Fruit fly (Drosophila melanogaster): ENCODE results near the gene vvl.

vvl gene

dm6 chr3L:6764535-6765187 is 25.3 kb upstream of the vvl start:
- TF ChIP-seq Gug (GFP tag; IDR thresholded peaks at IDR 0.05): no peak
- no peak for TF ChIP-seq achi (GFP tag; optimal IDR thresholded peaks at IDR 0.05)
- TF ChIP-seq CG11762 (GFP tag; optimal IDR thresholded peaks at IDR 0.05; ENCODE audit: insufficient read depth): no peak
- TF ChIP-seq esn (GFP tag; optimal IDR thresholded peaks at IDR 0.05): no peak
- TF ChIP-seq cyc (GFP tag; optimal IDR thresholded peaks at IDR 0.05): no peak
- no peak for TF ChIP-seq CG3032 (tag; optimal IDR thresholded peaks at IDR 0.05)
- TF ChIP-seq CG1621 (tag; optimal IDR thresholded peaks at IDR 0.05): no peak

dm6 chr3L:6767153-6767552 is 22.8 kb upstream of the vvl start:
- TF ChIP-seq Hr38 (GFP tag; optimal IDR thresholded peaks at IDR 0.05): no peak
- TF ChIP-seq Eip93F (GFP tag; optimal IDR thresholded peaks at IDR 0.05): no peak
- no peak for TF ChIP-seq CG11902 (GFP tag; optimal IDR thresholded peaks at IDR 0.05)
- TF ChIP-seq CG10669 (GFP tag; optimal IDR thresholded peaks at IDR 0.05): no peak
- TF ChIP-seq Ets21C (GFP tag; optimal IDR thresholded peaks at IDR 0.05): no peak
- no peak for TF ChIP-seq Sox15 (GFP tag; optimal IDR thresholded peaks at IDR 0.05)

- peak; percentile 68 for TF ChIP-seq lz (GFP tag; optimal IDR thresholded peaks at IDR 0.05)
- peak; percentile 39 for TF ChIP-seq spab (GFP tag; optimal IDR thresholded peaks at IDR 0.05)
- TF ChIP-seq CG32006 (GFP tag; optimal IDR thresholded peaks at IDR 0.05): no peak
- peak; percentile 48 for TF ChIP-seq CG10631 (GFP tag; optimal IDR thresholded peaks at IDR 0.05)
- TF ChIP-seq CG7368 (GFP tag; optimal IDR thresholded peaks at IDR 0.05): no peak
- peak; percentile 60 for TF ChIP-seq esn (GFP tag; optimal IDR thresholded peaks at IDR 0.05)
- TF ChIP-seq CG15336 (GFP tag; IDR thresholded peaks at IDR 0.05): no peak
- TF ChIP-seq CG11294 (GFP tag; IDR thresholded peaks at IDR 0.05): no peak
- TF ChIP-seq Met (GFP tag; optimal IDR thresholded peaks at IDR 0.05): peak; percentile 71
- TF ChIP-seq CG4318 (GFP tag; optimal IDR thresholded peaks at IDR 0.05): no peak
- TF ChIP-seq svp (GFP tag): peak; percentile 82
- peak; percentile 49 for TF ChIP-seq acj6 (GFP tag; optimal IDR thresholded peaks at IDR 0.05)
- peak in 1 of 2 experiments; percentile 5 for TF ChIP-seq salr (GFP tag; optimal IDR thresholded peaks at IDR 0.05)
- peak; percentile 62 for TF ChIP-seq Smox (GFP tag; optimal IDR thresholded peaks at IDR 0.05)
- TF ChIP-seq Ets21C (GFP tag; optimal IDR thresholded peaks at IDR 0.05): peak; percentile 14
- TF ChIP-seq CG3032 (tag; optimal IDR thresholded peaks at IDR 0.05): peak; percentile 39
- TF ChIP-seq Sox14 (GFP tag; optimal IDR thresholded peaks at IDR 0.05): peak; percentile 58
- TF ChIP-seq CG3919 (GFP tag; optimal IDR thresholded peaks at IDR 0.05): peak; percentile 40
- TF ChIP-seq OdsH (GFP tag; optimal IDR thresholded peaks at IDR 0.05): peak; percentile 11
- TF ChIP-seq eg (GFP tag; IDR thresholded peaks at IDR 0.05): no peak
- peak; percentile 22 for TF ChIP-seq CG8632 (GFP tag; optimal IDR thresholded peaks at IDR 0.05)
- TF ChIP-seq fd59A (GFP tag; optimal IDR thresholded peaks at IDR 0.05): no peak
- TF ChIP-seq dsx (GFP tag; optimal IDR thresholded peaks at IDR 0.05; ENCODE audit: poor library complexity, severe bottlenecking): peak; percentile 28
- TF ChIP-seq cyc (GFP tag; optimal IDR thresholded peaks at IDR 0.05): peak; percentile 45
- TF ChIP-seq Hr38 (GFP tag; optimal IDR thresholded peaks at IDR 0.05): no peak
- TF ChIP-seq CG31627 (GFP tag; optimal IDR thresholded peaks at IDR 0.05): peak; percentile 61
- no peak for TF ChIP-seq Blimp-1 (GFP tag; optimal IDR thresholded peaks at IDR 0.05)
- TF ChIP-seq CG8119 (GFP tag; IDR thresholded peaks at IDR 0.05): no peak
- peak; percentile 69 for TF ChIP-seq Sox102F (GFP tag; optimal IDR thresholded peaks at IDR 0.05)
- TF ChIP-seq Eip93F (GFP tag; optimal IDR thresholded peaks at IDR 0.05): no peak
- TF ChIP-seq Hr4 (GFP tag; optimal IDR thresholded peaks at IDR 0.05): no peak
- TF ChIP-seq Gug (GFP tag; IDR thresholded peaks at IDR 0.05): no peak
- no peak for TF ChIP-seq CG11902 (GFP tag; optimal IDR thresholded peaks at IDR 0.05)
- TF ChIP-seq Eip75B (GFP tag; optimal IDR thresholded peaks at IDR 0.05): peak; percentile 24
- no peak for TF ChIP-seq ss (GFP tag; optimal IDR thresholded peaks at IDR 0.05)
- peak; percentile 25 for TF ChIP-seq CG6808 (GFP tag; optimal IDR thresholded peaks at IDR 0.05)
- TF ChIP-seq CG16779 (tag; optimal IDR thresholded peaks at IDR 0.05): no peak
- TF ChIP-seq net (GFP tag; optimal IDR thresholded peaks at IDR 0.05): no peak
- TF ChIP-seq CG6854 (GFP tag; optimal IDR thresholded peaks at IDR 0.05): no peak
- TF ChIP-seq CG1621 (tag; optimal IDR thresholded peaks at IDR 0.05): no peak
- TF ChIP-seq vri (GFP tag; optimal IDR thresholded peaks at IDR 0.05): peak; percentile 47
- TF ChIP-seq Ets96B (tag; optimal IDR thresholded peaks at IDR 0.05): peak; percentile 56
These were observed 18.8 kb upstream of the vvl start for dm6 chr3L:6771208-6771607.
